Worm (Caenorhabditis elegans): ENCODE data around the gene C33B4.4.

C33B4.4 gene

ce11 chrII:11376598-11377108 lies 6.6 kb downstream of the C33B4.4 start (continued):
- TF ChIP-seq F49E8.2 (tag; optimal IDR thresholded peaks at IDR 0.05; ENCODE audit: borderline replicate concordance), result peak; percentile 95
- 0 out of 2 replicates have a peak, but pooled peaks have one; percentile 34 for TF ChIP-seq hmg-1.1 (GFP tag; IDR thresholded peaks at IDR 0.05)
- TF ChIP-seq lim-7 (GFP tag; IDR thresholded peaks at IDR 0.05), result no peak; the same call in 1 of the 2 replicates
- TF ChIP-seq mdl-1 (tag; optimal IDR thresholded peaks at IDR 0.05), result no peak
- peak; percentile 27 for TF ChIP-seq pqm-1 (tag; optimal IDR thresholded peaks at IDR 0.05)
- TF ChIP-seq T26A8.4 (GFP tag; IDR thresholded peaks at IDR 0.05), result peak; percentile 92
- no peak for TF ChIP-seq ztf-11 (tag; optimal IDR thresholded peaks at IDR 0.05)
- peak; percentile 33; the same call in 1 of the 2 replicates for TF ChIP-seq ctbp-1 (GFP tag; IDR thresholded peaks at IDR 0.05)
- peak; percentile 87; the same call in 1 of the 2 replicates for TF ChIP-seq zfp-3 (GFP tag; conservative IDR thresholded peaks at IDR 0.05)
- TF ChIP-seq unc-130 (GFP tag; optimal IDR thresholded peaks at IDR 0.05), result peak; percentile 76
- TF ChIP-seq lin-39 (tag; optimal IDR thresholded peaks at IDR 0.05), result no peak
- TF ChIP-seq F37D6.2 (tag; optimal IDR thresholded peaks at IDR 0.05), result no peak
- TF ChIP-seq ceh-44 (GFP tag; IDR thresholded peaks at IDR 0.05), result 0 out of 2 replicates have a peak, but pooled peaks have one; percentile 55
- TF ChIP-seq Y75B8A.6 (GFP tag; IDR thresholded peaks at IDR 0.05), result peak; percentile 82; the same call in 1 of the 2 replicates
- no peak for TF ChIP-seq nhr-11 (tag; optimal IDR thresholded peaks at IDR 0.05)
- no peak for TF ChIP-seq mxl-3 (GFP tag; optimal IDR thresholded peaks at IDR 0.05)
- no peak for TF ChIP-seq dmd-9 (GFP tag; IDR thresholded peaks at IDR 0.05)
- no peak for TF ChIP-seq sdz-12 (GFP tag; optimal IDR thresholded peaks at IDR 0.05)
- no peak for TF ChIP-seq ZK337.2 (GFP tag; IDR thresholded peaks at IDR 0.05)
- no peak for TF ChIP-seq lir-3 (tag; optimal IDR thresholded peaks at IDR 0.05)
- no peak for TF ChIP-seq nhr-28 (tag; optimal IDR thresholded peaks at IDR 0.05)
- peak; percentile 63 for TF ChIP-seq T20F7.1 (GFP tag; optimal IDR thresholded peaks at IDR 0.05)
- peak in 1 of 2 experiments; percentile 32 for TF ChIP-seq hif-1 (tag; optimal IDR thresholded peaks at IDR 0.05)
- peak; percentile 84 for TF ChIP-seq gei-8 (GFP tag; optimal IDR thresholded peaks at IDR 0.05)
- peak; percentile 70 for TF ChIP-seq nhr-48 (tag; optimal IDR thresholded peaks at IDR 0.05)
- no peak for TF ChIP-seq F26F4.8 (GFP tag; conservative IDR thresholded peaks at IDR 0.05)
- TF ChIP-seq zfp-2 (tag; optimal IDR thresholded peaks at IDR 0.05), result no peak
- TF ChIP-seq R02D3.7 (tag; optimal IDR thresholded peaks at IDR 0.05), result no peak
- no peak for TF ChIP-seq ceh-32 (tag; optimal IDR thresholded peaks at IDR 0.05; ENCODE audit: poor library complexity)
- TF ChIP-seq snpc-1.2 (GFP tag; IDR thresholded peaks at IDR 0.05), result peak; percentile 86
- TF ChIP-seq spr-3 (GFP tag; optimal IDR thresholded peaks at IDR 0.05), result peak; percentile 28
- TF ChIP-seq aly-2 (tag; optimal IDR thresholded peaks at IDR 0.05), result no peak
- TF ChIP-seq cey-2 (tag; optimal IDR thresholded peaks at IDR 0.05; ENCODE audit: borderline replicate concordance, insufficient read depth), result no peak
- TF ChIP-seq dmd-8 (GFP tag; IDR thresholded peaks at IDR 0.05), result peak; percentile 10; the same call in 1 of the 2 replicates
- TF ChIP-seq egl-27 (tag; optimal IDR thresholded peaks at IDR 0.05), result no peak
- no peak for TF ChIP-seq zip-11 (GFP tag; IDR thresholded peaks at IDR 0.05)
- TF ChIP-seq Y48G9A.11 (GFP tag; IDR thresholded peaks at IDR 0.05), result peak; percentile 76; the same call in 1 of the 2 replicates
- peak; percentile 74 for TF ChIP-seq nhr-111 (GFP tag; optimal IDR thresholded peaks at IDR 0.05)
- peak; percentile 41 for TF ChIP-seq rbr-2 (tag; optimal IDR thresholded peaks at IDR 0.05)
- TF ChIP-seq nhr-237 (tag; optimal IDR thresholded peaks at IDR 0.05), result no peak
- TF ChIP-seq mdt-29 (GFP tag; IDR thresholded peaks at IDR 0.05), result peak; percentile 88
- peak; percentile 60 for TF ChIP-seq hlh-11 (tag; optimal IDR thresholded peaks at IDR 0.05)
- peak; percentile 98 for TF ChIP-seq ama-1 (optimal IDR thresholded peaks at IDR 0.05)
- TF ChIP-seq mxl-2 (GFP tag; conservative IDR thresholded peaks at IDR 0.05), result no peak
- peak; percentile 81 for TF ChIP-seq egl-43 (GFP tag; IDR thresholded peaks at IDR 0.05)
- no peak for TF ChIP-seq zip-2 (tag; optimal IDR thresholded peaks at IDR 0.05)
- peak; percentile 69 to 82 for TF ChIP-seq daf-16 (GFP tag; optimal IDR thresholded peaks at IDR 0.05)
- peak; percentile 88 for TF ChIP-seq daf-16 (tag; optimal IDR thresholded peaks at IDR 0.05)
- no peak for TF ChIP-seq vab-7 (GFP tag; IDR thresholded peaks at IDR 0.05)
- TF ChIP-seq D1046.2 (GFP tag; IDR thresholded peaks at IDR 0.05), result peak; percentile 73
- peak; percentile 29 for TF ChIP-seq dpl-1 (GFP tag; optimal IDR thresholded peaks at IDR 0.05)

Measured in whole organism, L4 larva.